Worm (Caenorhabditis elegans) whole organism, L1 larva: ENCODE results near the gene uda-1.

ENCODE experiments used
- C04F5.9 ChIP-seq: sonication (generic microtip); optimal IDR thresholded peaks from 2 replicates; lab custom pipeline; 2016; ENCODE audit warnings: missing genetic modification characterization, missing compliant biosample characterization
- Y116A8C.19 ChIP-seq: sonication (generic microtip); optimal IDR thresholded peaks from 2 replicates; lab custom pipeline; 2016; ENCODE audit warnings: missing compliant biosample characterization, missing genetic modification characterization, borderline replicate concordance
- aha-1 ChIP-seq: fragments of 150-350 bp; optimal IDR thresholded peaks from 2 replicates; lab custom pipeline; 2014; ENCODE audit warnings: missing biosample characterization, missing genetic modification characterization
- aly-2 ChIP-seq: fragments of 150-350 bp; optimal IDR thresholded peaks from 2 replicates; lab custom pipeline; 2014; ENCODE audit warnings: missing biosample characterization, missing genetic modification characterization
- ama-1 ChIP-seq: fragments of 150-350 bp; optimal IDR thresholded peaks from 2 replicates; lab custom pipeline; 2014
- blmp-1 ChIP-seq: fragments of 150-350 bp; optimal IDR thresholded peaks from 2 replicates; lab custom pipeline; 2014; ENCODE audit warnings: missing biosample characterization, missing genetic modification characterization
- ceh-8 ChIP-seq: fragments of 200-800 bp; sonication (Bioruptor generic); optimal IDR thresholded peaks from 2 replicates; lab custom pipeline; 2018; ENCODE audit warnings: mild to moderate bottlenecking, missing genetic modification characterization, moderate library complexity, missing compliant biosample characterization
- ceh-90 ChIP-seq: sonication (generic microtip); optimal IDR thresholded peaks from 2 replicates; lab custom pipeline; 2016; ENCODE audit warnings: missing genetic modification characterization, missing compliant biosample characterization
- dsc-1 ChIP-seq: sonication (generic microtip); optimal IDR thresholded peaks from 2 replicates; lab custom pipeline; 2016; ENCODE audit warnings: mild to moderate bottlenecking, missing genetic modification characterization, missing compliant biosample characterization
- efl-1 ChIP-seq, 4 experiments: fragments of 150-350 bp; optimal IDR thresholded peaks in 3 of 4; peaks in 1 of 4; 1 replicate in 1 of 4; 2 replicates in 3 of 4; lab custom pipeline; 2014; ENCODE audit warnings: missing biosample characterization in 2 of 4, missing genetic modification characterization in 2 of 4, missing genetic modification reagents in 2 of 4
- egl-13 ChIP-seq: sonication (generic microtip); optimal IDR thresholded peaks from 2 replicates; lab custom pipeline; 2016; ENCODE audit warnings: missing genotype, missing genetic modification reagents, missing genetic modification characterization, missing compliant biosample characterization
- elt-3 ChIP-seq, 6 experiments: fragments of 150-350 bp in 1 of 6; sonication (generic microtip); optimal IDR thresholded peaks; 2 replicates each; lab custom pipeline; 2017 to 2018; ENCODE audit warnings: missing biosample characterization in 6 of 6, missing genetic modification characterization in 6 of 6, inconsistent platforms in 1 of 6
- ets-5 ChIP-seq: fragments of 200-800 bp; sonication (Bioruptor generic); IDR thresholded peaks from 2 replicates; pipeline ENCODE4 v1.3.6; 2022; ENCODE audit warnings: missing genetic modification characterization, missing compliant biosample characterization
- fkh-8 ChIP-seq: sonication (generic microtip); optimal IDR thresholded peaks from 2 replicates; lab custom pipeline; 2016; ENCODE audit warnings: mild to moderate bottlenecking, missing genetic modification characterization, missing compliant biosample characterization
- fos-1 ChIP-seq: fragments of 150-350 bp; optimal IDR thresholded peaks from 2 replicates; lab custom pipeline; 2014; ENCODE audit warnings: missing biosample characterization, missing genetic modification characterization
- hlh-4 ChIP-seq: sonication (generic microtip); optimal IDR thresholded peaks from 2 replicates; lab custom pipeline; 2016; ENCODE audit warnings: mild to moderate bottlenecking, missing genetic modification characterization, missing compliant biosample characterization
- jun-1 ChIP-seq: fragments of 150-350 bp; optimal IDR thresholded peaks from 2 replicates; lab custom pipeline; 2014; ENCODE audit warnings: missing biosample characterization, missing genetic modification reagents, missing genetic modification characterization
- lin-14 ChIP-seq: fragments of 200-800 bp; sonication (Bioruptor generic); optimal IDR thresholded peaks from 2 replicates; lab custom pipeline; 2018; ENCODE audit warnings: mild to moderate bottlenecking, missing genetic modification characterization, moderate library complexity, missing compliant biosample characterization
- lin-39 ChIP-seq: fragments of 150-350 bp; optimal IDR thresholded peaks from 2 replicates; lab custom pipeline; 2014; ENCODE audit warnings: missing biosample characterization, missing genetic modification reagents, missing genetic modification characterization
- lir-3 ChIP-seq: sonication (generic microtip); optimal IDR thresholded peaks from 2 replicates; lab custom pipeline; 2016; ENCODE audit warnings: mild to moderate bottlenecking, missing genetic modification characterization, moderate library complexity, missing compliant biosample characterization; ENCODE audit not compliant: poor library complexity
- lsy-2 ChIP-seq, 2 experiments: fragments of 150-350 bp; optimal IDR thresholded peaks; 2 replicates each; lab custom pipeline; 2014; ENCODE audit warnings: missing biosample characterization in 2 of 2, missing genetic modification characterization in 2 of 2
- mab-9 ChIP-seq: fragments of 200-800 bp; sonication (Bioruptor generic); IDR thresholded peaks from 2 replicates; pipeline ENCODE4 v1.3.6; 2022; ENCODE audit warnings: missing genetic modification reagents, missing genetic modification characterization, missing compliant biosample characterization
- mdl-1 ChIP-seq, 2 experiments: fragments of 150-350 bp; optimal IDR thresholded peaks; 2 replicates each; lab custom pipeline; 2014 to 2017; ENCODE audit warnings: missing biosample characterization in 2 of 2, missing genetic modification characterization in 2 of 2, inconsistent platforms in 1 of 2
- mef-2 ChIP-seq: fragments of 150-350 bp; optimal IDR thresholded peaks from 2 replicates; lab custom pipeline; 2014; ENCODE audit warnings: missing biosample characterization, missing genetic modification characterization
- mep-1 ChIP-seq: fragments of 150-350 bp; optimal IDR thresholded peaks from 2 replicates; lab custom pipeline; 2014; ENCODE audit warnings: missing biosample characterization, missing genetic modification characterization
- nhr-12 ChIP-seq: sonication (generic microtip); optimal IDR thresholded peaks from 2 replicates; lab custom pipeline; 2017; ENCODE audit warnings: missing biosample characterization, missing genetic modification characterization
- nhr-28 ChIP-seq: fragments of 150-350 bp; optimal IDR thresholded peaks from 2 replicates; lab custom pipeline; 2014; ENCODE audit warnings: missing biosample characterization, missing genetic modification characterization
- nhr-47 ChIP-seq: sonication (generic microtip); optimal IDR thresholded peaks from 2 replicates; lab custom pipeline; 2016; ENCODE audit warnings: mild to moderate bottlenecking, missing genetic modification characterization, moderate library complexity, missing compliant biosample characterization
- nhr-77 ChIP-seq: fragments of 150-350 bp; optimal IDR thresholded peaks from 2 replicates; lab custom pipeline; 2014; ENCODE audit warnings: missing biosample characterization, missing genetic modification characterization
- nhr-84 ChIP-seq: sonication (generic microtip); optimal IDR thresholded peaks from 2 replicates; lab custom pipeline; 2017; ENCODE audit warnings: missing biosample characterization, missing genetic modification characterization
- nhr-85 ChIP-seq: sonication (generic microtip); peaks from one replicate; lab custom pipeline; 2016; ENCODE audit warnings: missing genetic modification characterization, inconsistent platforms, missing compliant biosample characterization
- nhr-90 ChIP-seq: sonication (generic microtip); optimal IDR thresholded peaks from 2 replicates; lab custom pipeline; 2016; ENCODE audit warnings: mild to moderate bottlenecking, missing genetic modification characterization, missing compliant biosample characterization; ENCODE audit not compliant: poor library complexity
- pag-3 ChIP-seq: sonication (generic microtip); optimal IDR thresholded peaks from 2 replicates; lab custom pipeline; 2017; ENCODE audit warnings: missing genetic modification characterization, mild to moderate bottlenecking, missing compliant biosample characterization, antibody characterized with exemption, borderline replicate concordance; ENCODE audit not compliant: insufficient read depth
- skn-1 ChIP-seq: fragments of 150-350 bp; optimal IDR thresholded peaks from 2 replicates; lab custom pipeline; 2014; ENCODE audit warnings: missing biosample characterization, missing genetic modification characterization
- snpc-4 ChIP-seq: fragments of 150-350 bp; optimal IDR thresholded peaks from 2 replicates; lab custom pipeline; 2014; ENCODE audit warnings: missing biosample characterization, missing genetic modification characterization
- snu-23 ChIP-seq: sonication (generic microtip); optimal IDR thresholded peaks from 2 replicates; lab custom pipeline; 2016; ENCODE audit warnings: missing genetic modification characterization, missing compliant biosample characterization
- sptf-1 ChIP-seq: fragments of 150-350 bp; optimal IDR thresholded peaks from 2 replicates; lab custom pipeline; 2014; ENCODE audit warnings: missing biosample characterization, missing genetic modification characterization
- swsn-7 ChIP-seq: sonication (generic microtip); optimal IDR thresholded peaks from 2 replicates; lab custom pipeline; 2016; ENCODE audit warnings: missing genetic modification characterization, missing compliant biosample characterization
- tbx-2 ChIP-seq: sonication (generic microtip); optimal IDR thresholded peaks from 2 replicates; lab custom pipeline; 2016; ENCODE audit warnings: missing genetic modification characterization, missing compliant biosample characterization
- unc-30 ChIP-seq: sonication (generic microtip); optimal IDR thresholded peaks from 2 replicates; lab custom pipeline; 2017; ENCODE audit warnings: missing biosample characterization, missing genetic modification characterization
- unc-86 ChIP-seq: sonication (generic microtip); optimal IDR thresholded peaks from 2 replicates; lab custom pipeline; 2016; ENCODE audit warnings: missing genetic modification characterization, missing compliant biosample characterization
- vab-15 ChIP-seq: sonication (generic microtip); optimal IDR thresholded peaks from 2 replicates; lab custom pipeline; 2017; ENCODE audit warnings: missing genotype, mild to moderate bottlenecking, missing genetic modification characterization, missing compliant biosample characterization
- xbp-1 ChIP-seq: sonication (generic microtip); optimal IDR thresholded peaks from 2 replicates; lab custom pipeline; 2016; ENCODE audit warnings: missing genetic modification characterization, missing compliant biosample characterization

Gene uda-1

DNA sequence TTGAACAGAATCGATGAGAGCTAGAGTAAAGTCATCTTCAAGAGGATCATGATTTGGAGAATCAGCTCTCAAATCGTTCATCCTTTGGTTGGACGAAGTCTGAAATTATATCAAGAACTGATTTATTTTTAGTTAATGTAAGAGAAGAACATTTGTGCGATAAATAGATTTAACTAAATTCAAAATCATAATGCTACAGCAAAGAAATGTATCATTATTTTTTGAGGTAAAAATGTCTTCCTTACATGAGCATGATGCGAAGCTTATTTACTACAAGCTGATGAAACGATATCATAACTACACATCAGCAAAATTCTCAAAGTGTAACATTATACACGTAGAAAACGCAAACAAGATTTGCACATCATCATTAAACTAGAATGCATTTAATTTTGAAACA, 42.2 kb upstream of the uda-1 start, which contains the start of gene madf-4:
madf-4 (minus strand) TSS at position 101 of the 400 bp plus-strand sequence.
- TF ChIP-seq xbp-1 (tag; lab: Kevin White, UChicago) (no peak), nhr-12 (tag; lab: Kevin White, UChicago) (no peak), snu-23 (GFP tag; lab: Kevin White, UChicago) (no peak)

DNA sequence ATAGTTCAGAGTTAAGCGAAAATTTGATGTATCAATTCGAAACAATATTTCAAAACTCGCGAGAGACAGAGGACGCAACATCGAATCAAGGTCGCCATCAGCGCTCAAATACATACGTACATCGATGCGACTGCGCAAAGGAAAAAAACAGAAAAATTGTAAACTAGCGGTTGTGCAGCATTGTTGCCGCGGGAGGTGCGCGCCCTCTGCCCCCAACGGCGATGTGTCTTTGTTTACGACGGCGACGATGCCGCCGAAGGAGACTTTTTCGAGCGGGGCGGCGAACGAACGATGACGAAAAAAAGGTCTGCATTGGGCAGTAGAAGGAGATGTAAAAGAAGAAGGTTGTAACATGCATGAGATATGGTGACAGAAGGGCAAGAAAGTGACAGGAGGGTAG, 41.6 kb upstream of the uda-1 start:
- no peak for TF ChIP-seq pag-3 (tag; lab: Kevin White, UChicago)
- TF ChIP-seq nhr-85 (tag; lab: Kevin White, UChicago): peak; percentile 81
- TF ChIP-seq lin-14 (GFP tag; lab: Kevin White, UChicago): peak; percentile 64
- TF ChIP-seq efl-1 (optimal IDR thresholded peaks at IDR 0.05; lab: Kevin White, UChicago): no peak
- TF ChIP-seq efl-1 (GFP tag; optimal IDR thresholded peaks at IDR 0.05 in 1 of 2; lab: Kevin White, UChicago): peak in 1 of 2 experiments; percentile 3

DNA sequence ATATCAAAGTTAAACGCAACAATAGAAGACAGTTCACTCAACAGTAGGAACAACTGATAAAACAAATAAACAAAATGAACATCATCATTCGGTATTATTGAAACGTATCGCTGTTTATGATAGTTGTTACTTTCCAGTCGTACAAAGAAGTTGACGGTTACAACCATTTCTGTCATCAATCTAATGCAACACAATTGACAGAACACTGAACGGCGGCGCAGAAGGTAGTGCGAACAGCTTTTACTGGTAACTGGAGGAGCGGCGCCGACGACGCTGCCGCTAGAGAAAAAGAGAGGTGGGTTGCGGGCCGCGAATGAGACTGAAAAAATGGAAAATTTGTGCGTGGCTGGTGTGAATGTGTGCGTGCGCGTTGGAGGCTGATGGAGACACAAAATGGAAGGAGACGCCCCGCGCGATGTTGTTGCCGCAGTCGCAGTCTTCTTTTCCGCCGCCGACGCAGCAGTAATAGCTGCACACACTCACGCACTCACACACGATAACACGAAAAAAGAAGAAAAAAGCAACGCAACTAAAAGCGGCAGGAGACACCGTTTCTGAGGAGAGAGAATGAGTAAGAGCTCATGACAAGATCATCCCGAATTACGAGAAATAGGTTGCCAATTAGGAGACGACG, 40.3 kb upstream of the uda-1 start:
- TF ChIP-seq C04F5.9 (no peak), nhr-47 (peak; percentile 1), lin-14 (GFP tag; lab: Kevin White, UChicago) (peak; percentile 54), hlh-4 (tag; lab: Kevin White, UChicago) (no peak), swsn-7 (tag; lab: Kevin White, UChicago) (no peak), egl-13 (tag; lab: Kevin White, UChicago) (no peak), sptf-1 (tag; lab: Kevin White, UChicago) (no peak), lsy-2 (tag; optimal IDR thresholded peaks at IDR 0.05; lab: Kevin White, UChicago) (no peak), Y116A8C.19 (tag; lab: Kevin White, UChicago) (no peak), unc-30 (tag; lab: Kevin White, UChicago) (no peak), blmp-1 (no peak), aly-2 (tag; lab: Kevin White, UChicago) (no peak), tbx-2 (no peak), ceh-8 (GFP tag; lab: Kevin White, UChicago) (no peak), mep-1 (no peak), nhr-84 (no peak), mab-9 (GFP tag; lab: Robert Waterston, UW) (no peak), nhr-77 (tag; lab: Kevin White, UChicago) (no peak), fos-1 (no peak), jun-1 (tag; lab: Kevin White, UChicago) (no peak), aha-1 (tag; lab: Kevin White, UChicago) (no peak), nhr-28 (tag; lab: Kevin White, UChicago) (no peak), unc-86 (tag; lab: Kevin White, UChicago) (no peak), lin-39 (tag; lab: Kevin White, UChicago) (no peak), ama-1 (lab: Kevin White, UChicago) (no peak), efl-1 (optimal IDR thresholded peaks at IDR 0.05; lab: Kevin White, UChicago) (no peak), efl-1 (GFP tag; optimal IDR thresholded peaks at IDR 0.05 in 1 of 2; lab: Kevin White, UChicago) (peak in 1 of 2 experiments; percentile 88), mef-2 (tag; lab: Kevin White, UChicago) (no peak), fkh-8 (tag; lab: Kevin White, UChicago) (peak; percentile 50), ets-5 (GFP tag; lab: Robert Waterston, UW) (no peak), mdl-1 (tag; optimal IDR thresholded peaks at IDR 0.05; lab: Kevin White, UChicago) (no peak), vab-15 (tag; lab: Kevin White, UChicago) (no peak), skn-1 (tag; lab: Kevin White, UChicago) (no peak), elt-3 (tag; optimal IDR thresholded peaks at IDR 0.05; lab: Kevin White, UChicago) (no peak), lir-3 (no peak), dsc-1 (tag; lab: Kevin White, UChicago) (peak; percentile 32), ceh-90 (tag; lab: Kevin White, UChicago) (no peak), nhr-90 (tag; lab: Kevin White, UChicago) (no peak), snpc-4 (tag; lab: Kevin White, UChicago) (no peak)
- TF ChIP-seq, all 84 proteins: peak for 5
